Fruit fly (Drosophila melanogaster) whole organism, embryonic: ENCODE results near the gene CG10376.
A peak's percentile ranks its signal among the peaks of the same experiment; 100 is the strongest.

ENCODE experiments used
- BEAF-32 ChIP-seq: fragments of 200-800 bp; sonication (Bioruptor generic); optimal IDR thresholded peaks from 3 replicates; lab custom pipeline; 2017; ENCODE audit warnings: missing biosample characterization, missing genetic modification characterization, mild to moderate bottlenecking, moderate library complexity, missing genetic modification reagents
- CG11696 ChIP-seq: fragments of 200-800 bp; sonication (Bioruptor generic); IDR thresholded peaks from 2 replicates; pipeline ENCODE4 v1.3.6; 2022; ENCODE audit warnings: missing biosample characterization, missing genetic modification characterization
- CG11723 ChIP-seq: fragments of 200-800 bp; sonication (Bioruptor generic); optimal IDR thresholded peaks from 2 replicates; lab custom pipeline; 2017; ENCODE audit warnings: missing biosample characterization, mild to moderate bottlenecking, missing genetic modification characterization
- CG12071 ChIP-seq: fragments of 200-800 bp; sonication (Bioruptor generic); optimal IDR thresholded peaks from 3 replicates; lab custom pipeline; 2018; ENCODE audit warnings: missing biosample characterization, mild to moderate bottlenecking, missing genetic modification characterization
- CG12942 ChIP-seq: fragments of 200-800 bp; sonication (Bioruptor generic); optimal IDR thresholded peaks from 3 replicates; lab custom pipeline; 2016; ENCODE audit warnings: missing biosample characterization, missing genetic modification characterization
- CG13424 ChIP-seq: fragments of 200-800 bp; sonication (Bioruptor generic); optimal IDR thresholded peaks from 2 replicates; lab custom pipeline; 2019; ENCODE audit warnings: missing biosample characterization, mild to moderate bottlenecking, missing genetic modification characterization, moderate library complexity
- CG17612 ChIP-seq: fragments of 200-800 bp; sonication (Bioruptor generic); IDR thresholded peaks from 2 replicates; pipeline ENCODE4 v1.3.6; 2022; ENCODE audit warnings: missing biosample characterization, missing genetic modification characterization
- CG17912 ChIP-seq: fragments of 200-800 bp; sonication (Bioruptor generic); optimal IDR thresholded peaks from 2 replicates; lab custom pipeline; 2018; ENCODE audit warnings: missing biosample characterization, mild to moderate bottlenecking, missing genetic modification characterization
- CG18599 ChIP-seq: fragments of 200-800 bp; sonication (Bioruptor generic); optimal IDR thresholded peaks from 3 replicates; lab custom pipeline; 2017; ENCODE audit warnings: missing biosample characterization, missing genetic modification characterization, mild to moderate bottlenecking, moderate library complexity, missing genetic modification reagents
- CG30020 ChIP-seq: fragments of 200-800 bp; optimal IDR thresholded peaks from 2 replicates; lab custom pipeline; 2019; ENCODE audit warnings: missing biosample characterization, mild to moderate bottlenecking, missing genetic modification characterization, moderate library complexity
- CG32772 ChIP-seq: fragments of 200-800 bp; sonication (Bioruptor generic); IDR thresholded peaks from 2 replicates; pipeline ENCODE4 v1.3.6; 2022; ENCODE audit warnings: missing biosample characterization, missing genetic modification characterization
- CG34224 ChIP-seq: fragments of 200-800 bp; sonication (Bioruptor generic); IDR thresholded peaks from 3 replicates; pipeline ENCODE4 v1.3.6; 2022; ENCODE audit warnings: missing biosample characterization, missing genetic modification characterization; ENCODE audit not compliant: partially characterized antibody
- CG3726 ChIP-seq: fragments of 200-800 bp; sonication (Bioruptor generic); IDR thresholded peaks from 3 replicates; pipeline ENCODE4, ENCODE4 v1.3.6; 2022; ENCODE audit warnings: missing biosample characterization, missing genetic modification characterization
- CG6765 ChIP-seq: fragments of 200-800 bp; sonication (Bioruptor generic); optimal IDR thresholded peaks from 3 replicates; lab custom pipeline; 2017; ENCODE audit warnings: missing biosample characterization, mild to moderate bottlenecking, missing genetic modification characterization
- CG7963 ChIP-seq: fragments of 200-800 bp; sonication (Bioruptor generic); IDR thresholded peaks from 3 replicates; pipeline ENCODE4 v1.3.6; 2022; ENCODE audit warnings: missing biosample characterization, missing genetic modification characterization; ENCODE audit not compliant: partially characterized antibody
- CTCF ChIP-seq: fragments of 200-800 bp; sonication (Bioruptor generic); optimal IDR thresholded peaks from 2 replicates; lab custom pipeline; 2017; ENCODE audit warnings: missing biosample characterization, mild to moderate bottlenecking, missing genetic modification characterization, moderate library complexity
- Chrac-16 ChIP-seq: fragments of 200-800 bp; sonication (Bioruptor generic); optimal IDR thresholded peaks from 3 replicates; lab custom pipeline; 2016; ENCODE audit warnings: missing biosample characterization, missing genetic modification characterization
- Dad ChIP-seq: fragments of 200-800 bp; sonication (Bioruptor generic); optimal IDR thresholded peaks from 3 replicates; lab custom pipeline; 2016; ENCODE audit warnings: missing biosample characterization, missing genetic modification characterization
- Dip3 ChIP-seq: fragments of 200-800 bp; sonication (Bioruptor generic); optimal IDR thresholded peaks from 3 replicates; lab custom pipeline; 2016; ENCODE audit warnings: missing biosample characterization, missing genetic modification characterization
- Eip74EF ChIP-seq, 2 experiments: fragments of 200-800 bp in 1 of 2; fragments of >200 bp in 1 of 2; sonication (Bioruptor generic) in 1 of 2; optimal IDR thresholded peaks; 2 replicates each; lab custom pipeline; 2017 to 2019; ENCODE audit warnings: missing biosample characterization in 2 of 2, missing genetic modification characterization in 2 of 2, mild to moderate bottlenecking in 1 of 2, moderate library complexity in 1 of 2
- MBD-R2 ChIP-seq: fragments of 200-800 bp; sonication (Bioruptor generic); IDR thresholded peaks from 2 replicates; pipeline ENCODE4 v1.3.6; 2022; ENCODE audit warnings: missing biosample characterization, missing genetic modification characterization
- MTF-1 ChIP-seq: fragments of 200-800 bp; sonication (Bioruptor generic); optimal IDR thresholded peaks from 2 replicates; lab custom pipeline; 2018; ENCODE audit warnings: missing biosample characterization, mild to moderate bottlenecking, missing genetic modification characterization, borderline replicate concordance
- Meics ChIP-seq: fragments of 200-800 bp; sonication (Bioruptor generic); optimal IDR thresholded peaks from 2 replicates; lab custom pipeline; 2017; ENCODE audit warnings: missing biosample characterization, mild to moderate bottlenecking, missing genetic modification characterization
- Nf-YC ChIP-seq: fragments of 200-800 bp; optimal IDR thresholded peaks from 3 replicates; lab custom pipeline; 2019; ENCODE audit warnings: missing biosample characterization, mild to moderate bottlenecking, missing genetic modification characterization, moderate library complexity
- NfI ChIP-seq: fragments of 200-800 bp; sonication (Bioruptor generic); optimal IDR thresholded peaks from 3 replicates; lab custom pipeline; 2018; ENCODE audit warnings: missing biosample characterization, mild to moderate bottlenecking, missing genetic modification characterization, moderate library complexity
- Opbp ChIP-seq: fragments of 200-800 bp; sonication (Bioruptor generic); IDR thresholded peaks from 3 replicates; pipeline ENCODE4 v1.3.6; 2022; ENCODE audit warnings: missing biosample characterization, missing genetic modification characterization; ENCODE audit not compliant: partially characterized antibody
- Optix ChIP-seq: fragments of 200-800 bp; sonication (Bioruptor generic); IDR thresholded peaks from 3 replicates; pipeline ENCODE4 v1.3.6; 2022; ENCODE audit warnings: missing biosample characterization, missing genetic modification characterization
- PHDP ChIP-seq: fragments of 200-800 bp; sonication (Bioruptor generic); optimal IDR thresholded peaks from 3 replicates; lab custom pipeline; 2018; ENCODE audit warnings: missing biosample characterization, mild to moderate bottlenecking, missing genetic modification characterization, moderate library complexity
- Poxn ChIP-seq: fragments of 200-800 bp; sonication (Bioruptor generic); IDR thresholded peaks from 2 replicates; pipeline ENCODE4 v1.3.6; 2022; ENCODE audit warnings: missing biosample characterization, missing genetic modification characterization
- Ptx1 ChIP-seq: fragments of 200-800 bp; sonication (Bioruptor generic); IDR thresholded peaks from 2 replicates; pipeline ENCODE4 v1.3.6; 2022; ENCODE audit warnings: missing biosample characterization, missing genetic modification characterization
- Sry-β ChIP-seq: fragments of 200-800 bp; sonication (Bioruptor generic); optimal IDR thresholded peaks from 2 replicates; lab custom pipeline; 2018; ENCODE audit warnings: missing biosample characterization, mild to moderate bottlenecking, missing genetic modification characterization, moderate library complexity
- Stat92E ChIP-seq, 3 experiments: fragments of >200 bp in 2 of 3; fragments of 200-800 bp in 1 of 3; sonication (Bioruptor generic) in 1 of 3; optimal IDR thresholded peaks; 2 replicates each; lab custom pipeline; 2017 to 2019; ENCODE audit warnings: missing biosample characterization in 3 of 3, missing genetic modification characterization in 3 of 3, mild to moderate bottlenecking in 1 of 3, moderate library complexity in 1 of 3
- Vsx1 ChIP-seq: fragments of 200-800 bp; sonication (Bioruptor generic); optimal IDR thresholded peaks from 2 replicates; lab custom pipeline; 2017; ENCODE audit warnings: missing biosample characterization, mild to moderate bottlenecking, missing genetic modification characterization, missing genetic modification reagents
- ato ChIP-seq: fragments of 200-800 bp; sonication (Bioruptor generic); IDR thresholded peaks from 2 replicates; pipeline ENCODE4 v1.3.6; 2022; ENCODE audit warnings: missing biosample characterization, missing genetic modification characterization; ENCODE audit not compliant: partially characterized antibody
- cas ChIP-seq: fragments of 200-800 bp; sonication (Bioruptor generic); IDR thresholded peaks from 2 replicates; pipeline ENCODE4 v1.3.6; 2022; ENCODE audit warnings: missing biosample characterization, missing genetic modification characterization
- caup ChIP-seq: fragments of 200-800 bp; sonication (Bioruptor generic); optimal IDR thresholded peaks from 3 replicates; lab custom pipeline; 2017; ENCODE audit warnings: missing biosample characterization, mild to moderate bottlenecking, missing genetic modification characterization, moderate library complexity; ENCODE audit not compliant: severe bottlenecking
- dimm ChIP-seq: fragments of 200-800 bp; sonication (Bioruptor generic); IDR thresholded peaks from 2 replicates; pipeline ENCODE4 v1.3.6; 2022; ENCODE audit warnings: missing biosample characterization, missing genetic modification characterization
- disco-r ChIP-seq: fragments of 200-800 bp; sonication (Bioruptor generic); optimal IDR thresholded peaks from 2 replicates; lab custom pipeline; 2016; ENCODE audit warnings: missing biosample characterization, missing genetic modification characterization
- ftz-f1 ChIP-seq: fragments of 200-800 bp; sonication (Bioruptor generic); optimal IDR thresholded peaks from 2 replicates; lab custom pipeline; 2016; ENCODE audit warnings: missing biosample characterization, missing genetic modification characterization
- gfzf ChIP-seq: fragments of 200-800 bp; sonication (Bioruptor generic); optimal IDR thresholded peaks from 2 replicates; lab custom pipeline; 2016; ENCODE audit warnings: missing biosample characterization, mild to moderate bottlenecking, missing genetic modification characterization, moderate library complexity
- gro ChIP-seq: fragments of 200-800 bp; sonication (Bioruptor generic); optimal IDR thresholded peaks from 2 replicates; lab custom pipeline; 2016; ENCODE audit warnings: missing biosample characterization, missing genetic modification characterization
- ham ChIP-seq: fragments of 200-800 bp; sonication (Bioruptor generic); IDR thresholded peaks from 2 replicates; pipeline ENCODE4 v1.3.6; 2022; ENCODE audit warnings: missing biosample characterization, missing genetic modification characterization
- mam ChIP-seq: fragments of 200-800 bp; sonication (Bioruptor generic); optimal IDR thresholded peaks from 3 replicates; lab custom pipeline; 2016; ENCODE audit warnings: missing biosample characterization, missing genetic modification characterization
- odd ChIP-seq: fragments of 200-800 bp; sonication (Bioruptor generic); optimal IDR thresholded peaks from 2 replicates; lab custom pipeline; 2017; ENCODE audit warnings: missing biosample characterization, mild to moderate bottlenecking, missing genetic modification characterization
- pb ChIP-seq: fragments of 200-800 bp; sonication (Bioruptor generic); optimal IDR thresholded peaks from 3 replicates; lab custom pipeline; 2016; ENCODE audit warnings: missing biosample characterization, missing genetic modification characterization
- pho ChIP-seq: fragments of 200-800 bp; sonication (Bioruptor generic); optimal IDR thresholded peaks from 2 replicates; lab custom pipeline; 2016; ENCODE audit warnings: missing biosample characterization, missing genetic modification characterization
- pzg ChIP-seq: fragments of 200-800 bp; sonication (Bioruptor generic); optimal IDR thresholded peaks from 3 replicates; lab custom pipeline; 2018; ENCODE audit warnings: missing biosample characterization, mild to moderate bottlenecking, missing genetic modification characterization, moderate library complexity
- toy ChIP-seq: fragments of 200-800 bp; sonication (Bioruptor generic); IDR thresholded peaks from 2 replicates; pipeline ENCODE4 v1.3.6; 2022; ENCODE audit warnings: missing biosample characterization, missing genetic modification characterization
- tup ChIP-seq: fragments of 200-800 bp; sonication (Bioruptor generic); optimal IDR thresholded peaks from 2 replicates; lab custom pipeline; 2016; ENCODE audit warnings: missing biosample characterization, mild to moderate bottlenecking, missing genetic modification characterization, moderate library complexity
- tx ChIP-seq: fragments of 200-800 bp; sonication (Bioruptor generic); optimal IDR thresholded peaks from 2 replicates; lab custom pipeline; 2016; ENCODE audit warnings: missing biosample characterization, missing genetic modification characterization

CG10376 gene

DNA sequence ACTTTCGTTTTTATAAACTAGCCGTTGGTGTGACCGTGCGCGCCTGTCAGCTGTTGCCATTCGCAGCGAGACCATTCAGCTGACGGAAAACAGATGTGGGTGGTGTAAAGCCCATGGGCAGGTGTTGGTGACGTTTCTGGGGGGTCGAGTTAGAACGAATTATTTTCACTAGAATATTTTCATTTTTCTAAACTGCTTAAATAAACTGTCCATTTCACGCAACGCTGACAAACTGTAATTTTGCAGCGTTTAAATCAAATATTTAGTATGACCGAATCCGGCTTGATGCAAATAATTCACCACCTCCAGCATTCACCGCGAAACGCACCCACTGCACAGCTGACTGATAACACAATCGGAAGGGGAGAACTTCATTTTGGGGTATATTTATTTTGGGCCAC, 7.5 kb downstream of the CG10376 start, which contains the start of the genes CG10383 and CG10338 (continued):
- peak; percentile 87 for TF ChIP-seq pho (GFP tag; lab: Kevin White, UChicago)
- TF ChIP-seq CTCF (GFP tag; lab: Kevin White, UChicago), result peak; percentile 8
- TF ChIP-seq CG32772 (GFP tag; lab: Robert Waterston, UW), result peak; percentile 90
- TF ChIP-seq CG12071 (GFP tag; lab: Kevin White, UChicago), result peak; percentile 58
- peak; percentile 79; the same call in 1 of the 3 replicates for TF ChIP-seq CG3726 (GFP tag; lab: Robert Waterston, UW)
- TF ChIP-seq ham (GFP tag; lab: Robert Waterston, UW), result peak; percentile 29; the same call in 1 of the 2 replicates
- TF ChIP-seq ato (GFP tag; lab: Robert Waterston, UW), result no peak
- TF ChIP-seq tx (GFP tag; lab: Kevin White, UChicago), result peak; percentile 86
- TF ChIP-seq CG13424 (tag; lab: Kevin White, UChicago), result peak; percentile 77
- peak; percentile 90 for TF ChIP-seq Ptx1 (GFP tag; lab: Robert Waterston, UW)
- no peak for TF ChIP-seq CG34224
- peak; percentile 79 for TF ChIP-seq disco-r (GFP tag; lab: Kevin White, UChicago)
- TF ChIP-seq ftz-f1 (GFP tag; lab: Kevin White, UChicago), result peak; percentile 66
- peak; percentile 9 for TF ChIP-seq Sry-β
- TF ChIP-seq Vsx1 (GFP tag; lab: Kevin White, UChicago), result peak; percentile 60
- peak; percentile 77 for TF ChIP-seq gfzf
- no peak for TF ChIP-seq CG17912
- no peak for TF ChIP-seq Opbp (GFP tag; lab: Robert Waterston, UW)
- peak; percentile 91 for TF ChIP-seq Dip3 (GFP tag; lab: Kevin White, UChicago)
- TF ChIP-seq Poxn (GFP tag; lab: Robert Waterston, UW), result peak; percentile 12; the same call in 1 of the 2 replicates
- peak; percentile 87 for TF ChIP-seq gro (GFP tag; lab: Kevin White, UChicago)
- peak; percentile 90 for TF ChIP-seq Chrac-16 (GFP tag; lab: Kevin White, UChicago)
- peak; percentile 76 for TF ChIP-seq toy
- no peak for TF ChIP-seq CG7963 (GFP tag; lab: Robert Waterston, UW)
- peak; percentile 62 for TF ChIP-seq CG11723 (GFP tag; lab: Kevin White, UChicago)
- TF ChIP-seq pzg (GFP tag; lab: Kevin White, UChicago), result peak; percentile 90
- peak in 1 of 3 experiments; percentile 75 for TF ChIP-seq Stat92E (GFP tag; optimal IDR thresholded peaks at IDR 0.05; lab: Kevin White, UChicago)
- peak; percentile 92 for TF ChIP-seq CG18599 (GFP tag; lab: Kevin White, UChicago)
- TF ChIP-seq Dad (GFP tag; lab: Kevin White, UChicago), result peak; percentile 89
- TF ChIP-seq CG6765 (GFP tag; lab: Kevin White, UChicago), result peak; percentile 27
- TF ChIP-seq Nf-YC (tag; lab: Kevin White, UChicago), result peak; percentile 55
- TF ChIP-seq mam (GFP tag; lab: Kevin White, UChicago), result peak; percentile 94
- peak; percentile 69 for TF ChIP-seq CG11696
- peak; percentile 97 for TF ChIP-seq MBD-R2 (GFP tag; lab: Robert Waterston, UW)
- TF ChIP-seq cas (GFP tag; lab: Robert Waterston, UW), result peak; percentile 67
- TF ChIP-seq odd (GFP tag; lab: Kevin White, UChicago), result peak; percentile 59
- peak; percentile 88 for TF ChIP-seq Optix
- TF ChIP-seq dimm (GFP tag; lab: Robert Waterston, UW), result 0 out of 2 replicates have a peak, but pooled peaks have one; percentile 32
- peak; percentile 79 for TF ChIP-seq CG12942 (GFP tag; lab: Kevin White, UChicago)
- TF ChIP-seq BEAF-32, result peak; percentile 49
- TF ChIP-seq caup (GFP tag; lab: Kevin White, UChicago), result peak; percentile 77
- TF ChIP-seq PHDP (tag; lab: Kevin White, UChicago), result peak; percentile 82
- peak; percentile 73 for TF ChIP-seq pb (GFP tag; lab: Kevin White, UChicago)
- TF ChIP-seq Eip74EF (GFP tag; optimal IDR thresholded peaks at IDR 0.05; lab: Kevin White, UChicago), result peak in 1 of 2 experiments; percentile 63
- TF ChIP-seq tup, result peak; percentile 73
- peak; percentile 44 for TF ChIP-seq CG30020 (tag; lab: Kevin White, UChicago)
- TF ChIP-seq Meics (GFP tag; lab: Kevin White, UChicago), result peak; percentile 85
- peak; percentile 75 for TF ChIP-seq CG17612 (GFP tag; lab: Robert Waterston, UW)
- TF ChIP-seq NfI (GFP tag; lab: Kevin White, UChicago), result peak; percentile 85
- TF ChIP-seq MTF-1, result peak; percentile 53
